Worm (Caenorhabditis elegans): ENCODE results near the gene F46C3.2.

DNA sequence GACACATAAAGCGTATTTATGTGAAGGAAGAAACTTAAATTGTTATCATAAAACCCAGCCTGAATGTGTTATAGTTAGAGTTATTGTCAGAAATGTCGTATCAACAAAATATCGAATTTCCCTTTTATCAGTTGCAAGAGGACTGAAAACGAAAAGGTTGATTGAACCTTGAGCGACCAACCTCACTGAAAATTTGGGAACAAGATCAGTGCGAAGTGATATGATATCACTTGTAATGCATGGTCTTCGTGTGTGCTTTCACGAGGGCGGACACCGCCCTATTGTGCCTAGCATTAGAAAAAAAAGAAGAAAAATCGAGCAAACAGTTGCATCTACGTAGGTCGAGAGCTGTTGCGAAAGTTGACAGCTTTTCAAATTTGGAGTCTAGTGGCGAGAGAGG, 29.1 kb upstream of the F46C3.2 start:
- TF ChIP-seq daf-12 (tag; optimal IDR thresholded peaks at IDR 0.05) (no peak), F44E2.7 (GFP tag; IDR thresholded peaks at IDR 0.05) (no peak), nhr-28 (tag; optimal IDR thresholded peaks at IDR 0.05) (peak; percentile 54), fkh-10 (GFP tag; optimal IDR thresholded peaks at IDR 0.05) (no peak), aly-2 (tag; optimal IDR thresholded peaks at IDR 0.05) (no peak), zag-1 (tag; optimal IDR thresholded peaks at IDR 0.05) (no peak), pha-4 (GFP tag; IDR thresholded peaks at IDR 0.05) (no peak), pha-4 (tag; optimal IDR thresholded peaks at IDR 0.05) (no peak), snpc-1.2 (GFP tag; IDR thresholded peaks at IDR 0.05) (no peak), dmd-9 (GFP tag; IDR thresholded peaks at IDR 0.05) (no peak), dve-1 (tag; optimal IDR thresholded peaks at IDR 0.05; ENCODE audit: insufficient read depth) (peak; percentile 54), jun-1 (tag; optimal IDR thresholded peaks at IDR 0.05) (no peak), attf-4 (tag; optimal IDR thresholded peaks at IDR 0.05) (no peak), nhr-6 (tag; optimal IDR thresholded peaks at IDR 0.05) (no peak), zip-11 (GFP tag; IDR thresholded peaks at IDR 0.05) (no peak)

Data from whole organism, L4 larva.